Fruit fly (Drosophila melanogaster): ENCODE data around the gene CG13728.

CG13728 gene

dm6 chr3L:17379311-17379710 lies 3.2 kb downstream of the CG13728 start, which contains the start of gene Cad74A (continued):
- TF ChIP-seq Adf1 (GFP tag; IDR thresholded peaks at IDR 0.05) (peak; percentile 24; the same call in 1 of the 2 replicates), fu2 (GFP tag; optimal IDR thresholded peaks at IDR 0.05) (no peak), D (optimal IDR thresholded peaks at IDR 0.05) (peak; percentile 44), D (GFP tag; optimal IDR thresholded peaks at IDR 0.05) (no peak), ato (GFP tag; IDR thresholded peaks at IDR 0.05; ENCODE audit: partially characterized antibody) (peak; percentile 49; the same call in 1 of the 2 replicates), CG10543 (GFP tag; optimal IDR thresholded peaks at IDR 0.05) (peak; percentile 15), Bgb (GFP tag; IDR thresholded peaks at IDR 0.05; ENCODE audit: partially characterized antibody) (peak; percentile 47; the same call in 1 of the 2 replicates)

dm6 chr3L:17374956-17375621 lies 7.4 kb downstream of the CG13728 start:
- peak; percentile 15 for TF ChIP-seq nmo (GFP tag; optimal IDR thresholded peaks at IDR 0.05)
- TF ChIP-seq crol (GFP tag; IDR thresholded peaks at IDR 0.05): peak; percentile 49
- TF ChIP-seq sqz (GFP tag; optimal IDR thresholded peaks at IDR 0.05): peak; percentile 20
- TF ChIP-seq Blimp-1 (GFP tag; optimal IDR thresholded peaks at IDR 0.05): peak; percentile 36
- no peak for TF ChIP-seq CG6813 (GFP tag; optimal IDR thresholded peaks at IDR 0.05)
- peak; percentile 31 for TF ChIP-seq grn (GFP tag; optimal IDR thresholded peaks at IDR 0.05)
- 0 out of 2 replicates have a peak, but pooled peaks have one; percentile 9 for TF ChIP-seq CG32772 (GFP tag; IDR thresholded peaks at IDR 0.05)
- TF ChIP-seq bsh (GFP tag; optimal IDR thresholded peaks at IDR 0.05): peak in 1 of 2 experiments; percentile 32
- TF ChIP-seq Sox102F (GFP tag; optimal IDR thresholded peaks at IDR 0.05): peak; percentile 1
- TF ChIP-seq Ets65A (GFP tag): peak; percentile 74
- no peak for TF ChIP-seq luna (GFP tag; optimal IDR thresholded peaks at IDR 0.05)
- TF ChIP-seq Xrp1 (GFP tag; IDR thresholded peaks at IDR 0.05): 0 out of 2 replicates have a peak, but pooled peaks have one; percentile 13
- TF ChIP-seq Hr51 (GFP tag; optimal IDR thresholded peaks at IDR 0.05): no peak
- TF ChIP-seq CG8388 (GFP tag; optimal IDR thresholded peaks at IDR 0.05): peak; percentile 5
- TF ChIP-seq Drgx (GFP tag; IDR thresholded peaks at IDR 0.05): 0 out of 2 replicates have a peak, but pooled peaks have one; percentile 35
- peak; percentile 41; the same call in 2 of the 3 replicates for TF ChIP-seq row (GFP tag; IDR thresholded peaks at IDR 0.05)
- no peak for TF ChIP-seq grau (tag; optimal IDR thresholded peaks at IDR 0.05)
- TF ChIP-seq D19A (tag; optimal IDR thresholded peaks at IDR 0.05): peak; percentile 66

dm6 chr3L:17366936-17367335 lies 15.6 kb downstream of the CG13728 start:
- TF ChIP-seq CG8924 (tag; optimal IDR thresholded peaks at IDR 0.05): peak; percentile 26
- TF ChIP-seq CG13624 (GFP tag; optimal IDR thresholded peaks at IDR 0.05): no peak
- peak; percentile 72; the same call in 1 of the 2 replicates for TF ChIP-seq Awh (GFP tag; IDR thresholded peaks at IDR 0.05)
- peak; percentile 69 for TF ChIP-seq zen (tag; optimal IDR thresholded peaks at IDR 0.05)
- peak; percentile 76 for TF ChIP-seq Kr (GFP tag; optimal IDR thresholded peaks at IDR 0.05)
- TF ChIP-seq Nf-YB (GFP tag; optimal IDR thresholded peaks at IDR 0.05): peak; percentile 41
- peak; percentile 89 for TF ChIP-seq nerfin-1 (tag; optimal IDR thresholded peaks at IDR 0.05)
- peak; percentile 50; the same call in 1 of the 2 replicates for TF ChIP-seq seq (GFP tag; IDR thresholded peaks at IDR 0.05)
- TF ChIP-seq sd (tag; optimal IDR thresholded peaks at IDR 0.05): peak; percentile 28
- no peak for TF ChIP-seq CG2120 (GFP tag; optimal IDR thresholded peaks at IDR 0.05)
- TF ChIP-seq oc (tag; optimal IDR thresholded peaks at IDR 0.05): peak; percentile 25
- TF ChIP-seq CG11695 (GFP tag; IDR thresholded peaks at IDR 0.05): no peak
- peak; percentile 68 for TF ChIP-seq CG1832 (GFP tag; optimal IDR thresholded peaks at IDR 0.05)
- TF ChIP-seq kni (GFP tag; optimal IDR thresholded peaks at IDR 0.05): peak; percentile 47
- peak; percentile 77 for TF ChIP-seq crol (GFP tag; IDR thresholded peaks at IDR 0.05)
- TF ChIP-seq pros (GFP tag; optimal IDR thresholded peaks at IDR 0.05): peak; percentile 91
- peak; percentile 51 for TF ChIP-seq gsb-n (tag; optimal IDR thresholded peaks at IDR 0.05)
- TF ChIP-seq gcm (GFP tag; optimal IDR thresholded peaks at IDR 0.05): peak; percentile 61
- no peak for TF ChIP-seq Oaz (GFP tag; IDR thresholded peaks at IDR 0.05)

Measured in whole organism, embryonic.